Worm (Caenorhabditis elegans) whole organism, L4/young adult: ENCODE data around the gene F29G6.1.

ENCODE experiments used
- dao-5 ChIP-seq: sonication (generic microtip); optimal IDR thresholded peaks from 2 replicates; lab custom pipeline; 2016; ENCODE audit warnings: missing genotype, missing genetic modification characterization, moderate library complexity, missing compliant biosample characterization
- him-1 ChIP-seq: sonication (generic microtip); optimal IDR thresholded peaks from 2 replicates; lab custom pipeline; 2016; ENCODE audit warnings: missing genotype, missing genetic modification reagents, missing genetic modification characterization, missing compliant biosample characterization

DNA sequence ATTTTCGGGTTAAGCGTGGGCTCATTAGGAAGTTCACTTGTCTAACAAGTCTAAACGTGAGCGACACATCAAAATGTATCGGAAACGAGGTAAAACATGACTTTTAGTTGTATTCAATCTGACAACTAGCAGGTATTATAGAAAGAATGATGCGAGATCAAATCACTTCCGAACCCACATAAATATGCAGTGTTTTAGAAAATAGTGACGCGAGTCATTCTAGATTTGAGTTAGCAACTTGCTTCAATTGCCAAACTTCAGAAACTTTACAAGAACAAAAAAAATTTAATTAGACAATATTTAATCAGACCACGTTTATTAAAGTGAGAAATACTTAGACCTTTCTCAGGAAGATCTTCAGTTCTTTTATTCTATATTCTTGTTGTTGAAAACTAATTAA is 45.4 kb upstream of the F29G6.1 start:
- TF ChIP-seq him-1, result no peak
- no peak for TF ChIP-seq dao-5 (tag; lab: Kevin White, UChicago)
